Fruit fly (Drosophila melanogaster): Measurements from ENCODE around the gene CSN5.
A peak's percentile ranks its signal among the peaks of the same experiment; 100 is the strongest.

The CSN5 gene

DNA sequence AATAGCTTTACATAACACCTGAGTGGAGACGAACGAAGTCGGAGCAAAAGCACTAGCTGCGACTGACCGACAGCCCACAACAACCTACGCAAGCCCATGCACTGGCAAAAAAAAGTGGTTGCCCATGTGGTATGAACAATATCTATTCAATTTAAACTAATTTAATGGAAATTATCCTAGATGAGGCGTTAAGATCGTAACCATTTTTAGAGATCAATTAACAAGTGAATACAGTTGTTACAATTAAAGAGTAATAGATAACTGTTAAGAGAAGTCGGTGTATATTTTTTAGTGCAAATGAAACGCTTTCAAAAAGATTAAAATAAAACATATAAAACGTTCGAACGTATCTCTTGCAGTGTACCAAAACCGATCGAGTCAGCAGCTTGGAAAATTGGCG lies 26.3 kb downstream of the CSN5 start:
- peak; percentile 62 for TF ChIP-seq CG17801 (GFP tag; optimal IDR thresholded peaks at IDR 0.05; ENCODE audit: partially characterized antibody)

dm6 chr3R:16497379-16497778 lies 27.5 kb downstream of the CSN5 start:
- peak; percentile 7 for TF ChIP-seq CG17801 (GFP tag; optimal IDR thresholded peaks at IDR 0.05; ENCODE audit: partially characterized antibody)

dm6 chr3R:16498859-16499258 lies 29.0 kb downstream of the CSN5 start, which contains the start of gene Gr89a:
Gr89a (minus strand) TSS chr3R:16498959.
- no peak for TF ChIP-seq CG17801 (GFP tag; optimal IDR thresholded peaks at IDR 0.05; ENCODE audit: partially characterized antibody)

DNA sequence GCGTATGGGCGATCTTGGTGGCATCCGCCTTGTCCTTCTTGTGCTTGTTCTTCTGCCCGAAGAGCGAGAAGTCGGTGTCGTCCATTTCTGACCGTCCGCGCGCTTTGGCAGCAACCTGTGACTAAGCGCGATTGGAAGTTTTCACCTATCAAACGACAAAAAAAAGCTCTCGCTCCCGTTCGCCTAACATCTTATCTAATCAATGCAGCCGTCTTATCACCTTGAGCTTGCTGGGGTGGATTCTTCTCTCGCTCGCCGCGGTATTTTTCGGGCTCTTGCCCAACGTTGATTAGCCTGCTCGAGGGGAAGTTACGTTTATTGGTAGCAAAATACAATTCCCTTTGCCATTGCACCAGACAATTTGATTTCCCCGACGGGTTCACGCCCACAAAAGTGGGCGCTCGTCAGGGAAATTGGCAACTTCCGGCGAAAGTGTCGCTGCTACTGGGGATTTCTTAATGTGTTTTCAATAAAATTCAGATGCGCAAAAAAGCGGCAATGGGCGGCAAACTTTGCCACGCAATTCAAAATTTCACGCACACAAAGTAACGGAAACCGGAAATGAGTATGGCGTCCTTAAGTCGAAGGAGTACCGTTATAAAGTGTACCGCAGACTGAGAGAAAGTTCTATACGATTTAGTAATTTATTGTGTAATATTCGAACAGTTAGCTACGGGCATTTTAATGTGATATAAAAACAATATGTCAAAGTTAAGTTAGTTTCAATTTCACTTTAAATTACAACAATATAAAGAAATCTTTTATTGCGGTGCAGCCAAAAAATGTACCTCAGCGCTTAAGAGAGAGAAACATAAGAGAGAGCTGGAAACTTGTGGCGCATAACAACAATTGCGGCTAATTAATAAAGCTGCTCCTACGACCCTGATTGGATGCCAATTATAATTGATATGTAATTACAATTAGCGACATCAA lies 31.3 kb downstream of the CSN5 start, which contains the start of gene Decay:
Decay (minus strand) TSS at position 132 of the 933 bp plus-strand sequence.
- TF ChIP-seq CG17801 (GFP tag; optimal IDR thresholded peaks at IDR 0.05; ENCODE audit: partially characterized antibody), result no peak

- TF ChIP-seq CG17801 (GFP tag; optimal IDR thresholded peaks at IDR 0.05; ENCODE audit: partially characterized antibody), result no peak
Measured at dm6 chr3R:16502595-16503305, 32.9 kb downstream of the CSN5 start, which contains the start of gene CG42342. CG42342 (plus strand) TSS chr3R:16502770.

DNA sequence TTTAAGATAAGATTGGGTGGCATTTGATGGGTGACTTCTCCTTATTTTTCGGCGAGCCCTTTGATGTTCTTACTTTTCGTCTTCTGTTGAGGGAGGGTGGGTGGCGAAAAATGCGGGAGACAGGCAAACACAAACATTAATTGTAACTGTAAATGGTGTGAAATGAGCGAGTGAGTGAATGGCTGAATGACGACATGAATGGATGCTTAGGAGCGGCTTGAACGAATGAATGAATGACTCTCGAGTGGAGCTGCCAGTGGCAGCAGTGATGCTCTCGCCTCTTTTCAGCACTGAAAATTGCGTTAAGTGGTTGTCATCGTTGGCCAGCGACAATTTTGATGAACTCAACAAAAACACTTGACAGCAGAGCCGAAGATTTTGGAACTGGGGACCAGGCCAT lies 34.6 kb downstream of the CSN5 start:
- no peak for TF ChIP-seq CG17801 (GFP tag; optimal IDR thresholded peaks at IDR 0.05; ENCODE audit: partially characterized antibody)

- no peak for TF ChIP-seq CG17801 (GFP tag; optimal IDR thresholded peaks at IDR 0.05; ENCODE audit: partially characterized antibody)
Measured at dm6 chr3R:16507706-16508105, 37.8 kb downstream of the CSN5 start.

- TF ChIP-seq CG17801 (GFP tag; optimal IDR thresholded peaks at IDR 0.05; ENCODE audit: partially characterized antibody), result no peak
Measured at dm6 chr3R:16510128-16510527, 40.2 kb downstream of the CSN5 start.

- TF ChIP-seq CG17801 (GFP tag; optimal IDR thresholded peaks at IDR 0.05; ENCODE audit: partially characterized antibody), result no peak
Measured at dm6 chr3R:16518150-16518662, 48.3 kb downstream of the CSN5 start.

Measured in ovary, adult (tissue).